Fruit fly (Drosophila melanogaster): ENCODE data around the gene Cp15.
A peak's percentile ranks its signal among the peaks of the same experiment; 100 is the strongest.

dm6 chr3L:8689675-8690074 lies 38.6 kb upstream of the Cp15 start:
- no peak for TF ChIP-seq Blimp-1 (GFP tag; optimal IDR thresholded peaks at IDR 0.05)
- no peak for TF ChIP-seq CG6792 (GFP tag; optimal IDR thresholded peaks at IDR 0.05)
- TF ChIP-seq CG4318 (GFP tag; optimal IDR thresholded peaks at IDR 0.05), result no peak
- TF ChIP-seq Eip93F (GFP tag; optimal IDR thresholded peaks at IDR 0.05), result no peak
- TF ChIP-seq CG32006 (GFP tag; optimal IDR thresholded peaks at IDR 0.05), result no peak
- no peak for TF ChIP-seq Sox102F (GFP tag; optimal IDR thresholded peaks at IDR 0.05)
- no peak for TF ChIP-seq CG6808 (GFP tag; optimal IDR thresholded peaks at IDR 0.05)
- TF ChIP-seq svp (GFP tag), result peak; percentile 11
- TF ChIP-seq OdsH (GFP tag; optimal IDR thresholded peaks at IDR 0.05), result no peak
- TF ChIP-seq salr (GFP tag; optimal IDR thresholded peaks at IDR 0.05), result no peak
- no peak for TF ChIP-seq CG8119 (GFP tag; IDR thresholded peaks at IDR 0.05)
- no peak for TF ChIP-seq Ets21C (GFP tag; optimal IDR thresholded peaks at IDR 0.05)
